Worm (Caenorhabditis elegans): ENCODE results near the gene Y49F6B.12.

- TF ChIP-seq tbx-7 (tag; optimal IDR thresholded peaks at IDR 0.05) (no peak), pqm-1 (tag; optimal IDR thresholded peaks at IDR 0.05) (no peak), nfya-1 (tag; optimal IDR thresholded peaks at IDR 0.05) (no peak)
These were observed 30.8 kb downstream of the Y49F6B.12 start, which contains the start of gene C16C8.27 for ce11 chrII:3441377-3441776.
